Worm (Caenorhabditis elegans) whole organism, late embryonic: ENCODE results near the gene srj-55.

Experiments used
- C38D4.7 ChIP-seq: fragments of 200-800 bp; sonication (Bioruptor generic); optimal IDR thresholded peaks from 2 replicates; lab custom pipeline; 2018; ENCODE audit warnings: mild to moderate bottlenecking, missing genetic modification characterization, moderate library complexity, missing compliant biosample characterization
- K09A11.1 ChIP-seq: sonication (generic microtip); optimal IDR thresholded peaks from 2 replicates; lab custom pipeline; 2017; ENCODE audit warnings: antibody characterized with exemption, mild to moderate bottlenecking, missing genetic modification characterization, missing compliant biosample characterization; ENCODE audit not compliant: insufficient read depth
- Y22D7AL.16 ChIP-seq: sonication (generic microtip); optimal IDR thresholded peaks from 2 replicates; lab custom pipeline; 2016; ENCODE audit warnings: missing genetic modification characterization, missing compliant biosample characterization
- ama-1 ChIP-seq: fragments of 150-350 bp; optimal IDR thresholded peaks from 2 replicates; lab custom pipeline; 2014
- ceh-22 ChIP-seq: sonication (generic microtip); optimal IDR thresholded peaks from 2 replicates; lab custom pipeline; 2017; ENCODE audit warnings: missing biosample characterization, missing genetic modification characterization
- ceh-30 ChIP-seq: fragments of 150-350 bp; optimal IDR thresholded peaks from 2 replicates; lab custom pipeline; 2014; ENCODE audit warnings: missing biosample characterization, missing genetic modification characterization
- ceh-31 ChIP-seq: sonication (generic microtip); optimal IDR thresholded peaks from 2 replicates; lab custom pipeline; 2016; ENCODE audit warnings: missing genetic modification characterization, missing compliant biosample characterization
- ceh-34 ChIP-seq: sonication (generic microtip); optimal IDR thresholded peaks from 2 replicates; lab custom pipeline; 2016; ENCODE audit warnings: mild to moderate bottlenecking, missing genetic modification characterization, missing compliant biosample characterization
- ceh-48 ChIP-seq: sonication (generic microtip); optimal IDR thresholded peaks from 2 replicates; lab custom pipeline; 2016; ENCODE audit warnings: missing genetic modification characterization, inconsistent platforms, missing compliant biosample characterization
- ceh-9 ChIP-seq: sonication (generic microtip); optimal IDR thresholded peaks from 2 replicates; lab custom pipeline; 2016; ENCODE audit warnings: mild to moderate bottlenecking, missing genetic modification characterization, inconsistent platforms, missing compliant biosample characterization
- che-1 ChIP-seq: sonication (generic microtip); optimal IDR thresholded peaks from 2 replicates; lab custom pipeline; 2016; ENCODE audit warnings: mild to moderate bottlenecking, missing genetic modification characterization, missing compliant biosample characterization
- elt-2 ChIP-seq: sonication (generic microtip); optimal IDR thresholded peaks from 2 replicates; lab custom pipeline; 2016; ENCODE audit warnings: missing genetic modification reagents, missing genetic modification characterization, missing compliant biosample characterization
- elt-4 ChIP-seq: sonication (generic microtip); optimal IDR thresholded peaks from 2 replicates; lab custom pipeline; 2016; ENCODE audit warnings: missing genetic modification characterization, missing compliant biosample characterization
- ets-4 ChIP-seq: sonication (generic microtip); optimal IDR thresholded peaks from 2 replicates; lab custom pipeline; 2016; ENCODE audit warnings: missing genetic modification characterization, missing compliant biosample characterization
- fax-1 ChIP-seq: sonication (generic microtip); optimal IDR thresholded peaks from 2 replicates; lab custom pipeline; 2016; ENCODE audit warnings: missing genotype, missing genetic modification characterization, missing compliant biosample characterization
- fkh-6 ChIP-seq: sonication (generic microtip); optimal IDR thresholded peaks from 2 replicates; lab custom pipeline; 2016; ENCODE audit warnings: missing genetic modification characterization, missing compliant biosample characterization
- gmeb-2 ChIP-seq: sonication (generic microtip); optimal IDR thresholded peaks from 2 replicates; lab custom pipeline; 2016; ENCODE audit warnings: missing genetic modification characterization, inconsistent platforms, missing compliant biosample characterization
- hlh-13 ChIP-seq: fragments of 200-800 bp; sonication (Bioruptor generic); optimal IDR thresholded peaks from 2 replicates; lab custom pipeline; 2018; ENCODE audit warnings: mild to moderate bottlenecking, missing genetic modification characterization, missing compliant biosample characterization
- hlh-15 ChIP-seq: sonication (generic microtip); optimal IDR thresholded peaks from 2 replicates; lab custom pipeline; 2016; ENCODE audit warnings: missing genetic modification characterization, missing compliant biosample characterization
- mec-3 ChIP-seq: sonication (generic microtip); optimal IDR thresholded peaks from 2 replicates; lab custom pipeline; 2016; ENCODE audit warnings: borderline replicate concordance, missing genetic modification characterization, missing compliant biosample characterization
- nfya-1 ChIP-seq: sonication (generic microtip); optimal IDR thresholded peaks from 2 replicates; lab custom pipeline; 2017; ENCODE audit warnings: missing genetic modification characterization, mild to moderate bottlenecking, missing compliant biosample characterization, antibody characterized with exemption, moderate library complexity
- nhr-232 ChIP-seq: sonication (generic microtip); optimal IDR thresholded peaks from 2 replicates; lab custom pipeline; 2016; ENCODE audit warnings: missing genetic modification characterization, missing compliant biosample characterization
- npax-4 ChIP-seq: sonication (generic microtip); optimal IDR thresholded peaks from 2 replicates; lab custom pipeline; 2016; ENCODE audit warnings: missing genetic modification characterization, missing compliant biosample characterization
- pag-3 ChIP-seq: sonication (generic microtip); optimal IDR thresholded peaks from 2 replicates; lab custom pipeline; 2016; ENCODE audit warnings: missing compliant biosample characterization, missing genetic modification characterization, borderline replicate concordance
- pat-9 ChIP-seq: fragments of 200-800 bp; sonication (Bioruptor generic); optimal IDR thresholded peaks from 2 replicates; lab custom pipeline; 2018; ENCODE audit warnings: mild to moderate bottlenecking, missing genetic modification characterization, moderate library complexity, missing compliant biosample characterization
- pax-1 ChIP-seq: fragments of 150-350 bp; optimal IDR thresholded peaks from 2 replicates; lab custom pipeline; 2014; ENCODE audit warnings: missing biosample characterization, missing genetic modification characterization
- pha-2 ChIP-seq: sonication (generic microtip); optimal IDR thresholded peaks from 2 replicates; lab custom pipeline; 2017; ENCODE audit warnings: mild to moderate bottlenecking, missing genetic modification characterization, missing compliant biosample characterization
- pha-4 ChIP-seq: fragments of 150-350 bp; optimal IDR thresholded peaks from 2 replicates; lab custom pipeline; 2018; ENCODE audit warnings: missing biosample characterization, missing genetic modification reagents, missing genetic modification characterization
- rnt-1 ChIP-seq: sonication (generic microtip); optimal IDR thresholded peaks from 2 replicates; lab custom pipeline; 2016; ENCODE audit warnings: missing genetic modification characterization, missing compliant biosample characterization
- sdc-2 ChIP-seq: sonication (generic microtip); optimal IDR thresholded peaks from 2 replicates; lab custom pipeline; 2016; ENCODE audit warnings: missing genotype, missing genetic modification characterization, missing compliant biosample characterization
- sox-2 ChIP-seq: fragments of 200-800 bp; sonication (Bioruptor generic); IDR thresholded peaks from 2 replicates; pipeline ENCODE4 v1.3.6; 2022; ENCODE audit warnings: missing genetic modification reagents, missing genetic modification characterization, missing compliant biosample characterization
- syd-9 ChIP-seq: sonication (generic microtip); optimal IDR thresholded peaks from 2 replicates; lab custom pipeline; 2016; ENCODE audit warnings: mild to moderate bottlenecking, missing genetic modification characterization, moderate library complexity, missing compliant biosample characterization
- unc-3 ChIP-seq, 2 experiments: fragments of 200-800 bp in 1 of 2; sonication (Bioruptor generic) in 1 of 2; sonication (generic microtip) in 1 of 2; conservative IDR thresholded peaks in 1 of 2; optimal IDR thresholded peaks in 1 of 2; 2 replicates each; pipeline versions ENCODE4 v1.3.6 to Lab custom; 2016 to 2022; ENCODE audit warnings: missing compliant biosample characterization in 2 of 2, missing genetic modification characterization in 2 of 2, missing genetic modification reagents in 1 of 2
- unc-86 ChIP-seq: sonication (generic microtip); optimal IDR thresholded peaks from 2 replicates; lab custom pipeline; 2016; ENCODE audit warnings: missing genetic modification characterization, missing compliant biosample characterization
- zip-5 ChIP-seq: sonication (generic microtip); optimal IDR thresholded peaks from 2 replicates; lab custom pipeline; 2016; ENCODE audit warnings: missing genetic modification characterization, missing compliant biosample characterization

Gene srj-55

DNA sequence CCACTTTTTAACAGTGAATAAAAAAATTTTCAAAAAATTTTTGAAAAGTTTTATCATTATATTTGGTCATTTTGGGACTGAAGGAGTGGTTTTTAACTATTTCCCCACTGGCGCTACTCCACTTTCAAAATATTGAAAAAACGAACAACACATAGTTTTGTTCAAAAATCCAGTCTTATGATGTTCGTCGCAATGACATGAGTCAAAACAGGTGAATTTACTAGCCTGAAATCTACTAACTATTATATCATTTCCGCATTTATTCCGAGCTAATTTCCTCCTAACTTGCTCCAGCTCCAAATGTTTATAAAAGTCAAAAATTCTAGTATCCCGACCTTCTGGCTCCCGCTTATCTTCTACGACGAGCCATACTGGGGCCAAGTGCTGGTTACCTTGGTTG is 26.7 kb upstream of the srj-55 start, which contains the start of gene sre-24:
Gene sre-24 (plus strand): TSS at position 301 of the 400 bp plus-strand sequence.
- TF ChIP-seq sdc-2 (tag; lab: Kevin White, UChicago) (no peak), unc-3 (GFP tag; conservative IDR thresholded peaks at IDR 0.05; lab: Robert Waterston, UW) (no peak), unc-3 (tag; optimal IDR thresholded peaks at IDR 0.05; lab: Kevin White, UChicago) (no peak), zip-5 (tag; lab: Kevin White, UChicago) (no peak), pax-1 (tag; lab: Kevin White, UChicago) (no peak)

DNA sequence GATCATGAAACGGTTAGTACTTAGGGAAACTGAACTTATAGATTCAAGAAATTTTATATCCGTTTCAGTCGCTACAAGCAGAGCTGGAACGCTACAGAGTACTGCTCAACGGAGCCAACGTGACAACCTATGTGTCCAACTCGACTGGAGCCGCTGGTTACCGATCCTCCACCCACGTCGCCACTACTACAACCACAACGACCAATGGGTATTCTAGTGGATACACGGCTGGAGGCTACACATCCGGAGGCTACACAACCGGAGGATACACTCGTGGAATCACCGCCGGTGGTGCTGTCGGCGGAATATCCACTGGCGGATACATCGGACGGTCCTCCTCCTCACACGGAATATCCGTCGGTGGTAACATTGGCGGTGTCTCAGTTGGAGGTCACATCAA is 25.4 kb upstream of the srj-55 start:
- no peak for TF ChIP-seq ets-4 (tag; lab: Kevin White, UChicago)
- TF ChIP-seq ceh-30 (tag; lab: Kevin White, UChicago): no peak
- no peak for TF ChIP-seq rnt-1 (tag; lab: Kevin White, UChicago)
- TF ChIP-seq C38D4.7: no peak
- TF ChIP-seq ama-1: no peak
- TF ChIP-seq pat-9: no peak
- TF ChIP-seq ceh-31 (tag; lab: Kevin White, UChicago): no peak
- no peak for TF ChIP-seq ceh-34 (tag; lab: Kevin White, UChicago)
- TF ChIP-seq ceh-22 (tag; lab: Kevin White, UChicago): no peak
- TF ChIP-seq K09A11.1 (tag; lab: Kevin White, UChicago): no peak
- TF ChIP-seq, all 69 proteins: peak for 0

DNA sequence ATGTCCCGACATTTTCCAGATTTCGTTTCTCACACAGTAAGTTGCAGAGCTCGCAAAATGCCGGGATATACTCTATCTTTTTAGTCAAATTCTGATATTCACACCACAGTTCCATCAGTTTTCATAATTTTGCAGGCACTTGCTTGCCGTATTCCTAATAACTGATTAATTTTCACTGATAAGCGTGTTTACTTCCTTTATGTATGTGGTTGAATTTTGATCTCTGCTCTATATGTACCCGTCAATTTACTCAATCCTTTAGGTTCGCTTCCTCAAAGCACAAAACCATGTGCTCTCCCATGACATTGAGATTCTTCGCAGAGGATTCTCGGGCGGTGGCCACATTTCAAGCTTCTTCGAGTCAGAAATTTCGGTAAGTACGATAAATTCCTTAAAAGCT is 23.8 kb upstream of the srj-55 start:
- TF ChIP-seq nfya-1 (tag; lab: Kevin White, UChicago) (no peak), nhr-232 (tag; lab: Kevin White, UChicago) (no peak), npax-4 (tag; lab: Kevin White, UChicago) (no peak), sox-2 (GFP tag; lab: Robert Waterston, UW) (no peak), hlh-13 (no peak)

DNA sequence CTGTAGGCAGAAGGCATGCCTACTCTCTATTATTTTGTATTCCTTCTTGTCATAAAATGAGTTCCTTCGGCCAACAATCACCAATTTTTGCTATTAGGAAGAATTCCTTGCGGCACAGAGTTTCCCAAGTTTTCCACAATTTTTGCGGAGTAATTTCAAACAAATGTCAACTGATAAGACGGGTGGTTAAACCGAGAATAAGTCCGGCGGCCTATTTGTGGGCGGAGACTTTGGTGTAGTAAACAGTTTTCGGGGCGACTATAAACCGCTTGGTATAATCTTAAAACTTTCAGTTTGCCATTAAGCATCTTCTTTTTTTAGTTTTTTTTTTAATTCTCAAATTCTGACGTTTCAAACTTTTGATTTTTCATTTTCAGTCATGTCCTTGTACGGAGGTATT is 23.3 kb upstream of the srj-55 start, which contains the start of gene ifc-1:
Gene ifc-1 (plus strand): TSS at position 378 of the 400 bp plus-strand sequence.
- TF ChIP-seq sdc-2 (tag; lab: Kevin White, UChicago) (no peak), elt-4 (tag; lab: Kevin White, UChicago) (no peak), syd-9 (no peak), ceh-30 (tag; lab: Kevin White, UChicago) (no peak), fax-1 (tag; lab: Kevin White, UChicago) (no peak), che-1 (no peak), fkh-6 (tag; lab: Kevin White, UChicago) (no peak), pat-9 (no peak), nhr-232 (tag; lab: Kevin White, UChicago) (no peak), pha-4 (no peak), ceh-22 (tag; lab: Kevin White, UChicago) (no peak), ceh-9 (no peak), mec-3 (tag; lab: Kevin White, UChicago) (no peak), unc-86 (tag; lab: Kevin White, UChicago) (no peak), ceh-48 (tag; lab: Kevin White, UChicago) (no peak), Y22D7AL.16 (tag; lab: Kevin White, UChicago) (no peak), pag-3 (tag; lab: Kevin White, UChicago) (no peak), nfya-1 (tag; lab: Kevin White, UChicago) (no peak), pha-2 (tag; lab: Kevin White, UChicago) (no peak), gmeb-2 (no peak)
- TF ChIP-seq, all 69 proteins: peak for 0

DNA sequence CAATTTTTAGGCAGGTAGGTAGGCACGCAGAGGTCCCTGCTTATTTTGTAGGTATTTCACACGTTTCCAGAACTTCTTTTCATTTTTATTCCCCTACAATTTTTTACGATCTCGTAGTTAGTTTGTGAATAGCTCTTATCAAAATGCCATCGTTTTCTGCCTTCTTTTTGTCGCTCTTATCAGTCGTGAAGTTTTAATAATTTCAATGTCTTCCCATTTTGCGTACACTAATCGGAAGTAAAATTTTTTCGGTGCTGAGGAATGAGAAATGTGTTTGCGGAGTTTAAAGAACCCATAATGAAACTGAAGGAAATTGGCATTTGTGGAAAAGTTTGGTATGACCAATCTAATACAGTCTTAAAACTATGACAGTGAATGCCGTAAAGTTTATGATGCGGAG is 22.6 kb upstream of the srj-55 start:
- TF ChIP-seq hlh-15 (no peak), elt-2 (peak; percentile 26)
